Fruit fly (Drosophila melanogaster) whole organism, embryonic: Measurements from ENCODE around the gene CG1785.

Source experiments
- Aef1 ChIP-seq: fragments of 200-800 bp; sonication (Bioruptor generic); IDR thresholded peaks from 3 replicates; pipeline ENCODE4 v1.3.6; 2022; ENCODE audit warnings: missing biosample characterization, missing genetic modification characterization
- Bteb2 ChIP-seq: fragments of 200-800 bp; sonication (Bioruptor generic); optimal IDR thresholded peaks from 2 replicates; lab custom pipeline; 2016; ENCODE audit warnings: missing biosample characterization, missing genetic modification characterization
- CG10321 ChIP-seq: fragments of 200-800 bp; sonication (Bioruptor generic); IDR thresholded peaks from 2 replicates; pipeline ENCODE4 v1.3.6; 2022; ENCODE audit warnings: missing biosample characterization, missing genetic modification characterization
- CG11398 ChIP-seq: fragments of 200-800 bp; sonication (Bioruptor generic); optimal IDR thresholded peaks from 2 replicates; lab custom pipeline; 2016; ENCODE audit warnings: missing biosample characterization, missing genetic modification characterization
- CG15011 ChIP-seq: fragments of 200-800 bp; sonication (Bioruptor generic); optimal IDR thresholded peaks from 3 replicates; lab custom pipeline; 2018; ENCODE audit warnings: missing biosample characterization, mild to moderate bottlenecking, missing genetic modification characterization
- CG15479 ChIP-seq: fragments of 200-800 bp; sonication (Bioruptor generic); optimal IDR thresholded peaks from 3 replicates; lab custom pipeline; 2019; ENCODE audit warnings: missing biosample characterization, mild to moderate bottlenecking, missing genetic modification characterization, moderate library complexity
- CG16779 ChIP-seq: fragments of 200-800 bp; sonication (Bioruptor generic); IDR thresholded peaks from 2 replicates; pipeline ENCODE4 v1.3.6; 2022; ENCODE audit warnings: missing biosample characterization, missing genetic modification characterization
- CG17186 ChIP-seq: fragments of 200-800 bp; sonication (Bioruptor generic); optimal IDR thresholded peaks from 3 replicates; lab custom pipeline; 2017; ENCODE audit warnings: missing biosample characterization, missing genetic modification reagents, missing genetic modification characterization
- CG31224 ChIP-seq: fragments of 200-800 bp; sonication (Bioruptor generic); IDR thresholded peaks from 2 replicates; pipeline ENCODE4 v1.3.6; 2022; ENCODE audit warnings: missing biosample characterization, missing genetic modification characterization
- CG34224 ChIP-seq: fragments of 200-800 bp; sonication (Bioruptor generic); IDR thresholded peaks from 3 replicates; pipeline ENCODE4 v1.3.6; 2022; ENCODE audit warnings: missing biosample characterization, missing genetic modification characterization; ENCODE audit not compliant: partially characterized antibody
- CG3726 ChIP-seq: fragments of 200-800 bp; sonication (Bioruptor generic); IDR thresholded peaks from 3 replicates; pipeline ENCODE4, ENCODE4 v1.3.6; 2022; ENCODE audit warnings: missing biosample characterization, missing genetic modification characterization
- CG43689 ChIP-seq: fragments of 200-800 bp; sonication (Bioruptor generic); IDR thresholded peaks from 2 replicates; pipeline ENCODE4 v1.3.6; 2022; ENCODE audit warnings: missing biosample characterization, missing genetic modification characterization
- CG6683 ChIP-seq: fragments of 200-800 bp; sonication (Bioruptor generic); optimal IDR thresholded peaks from 2 replicates; lab custom pipeline; 2017; ENCODE audit warnings: missing biosample characterization, mild to moderate bottlenecking, missing genetic modification characterization, missing genetic modification reagents
- CG7745 ChIP-seq: fragments of 200-800 bp; sonication (Bioruptor generic); optimal IDR thresholded peaks from 2 replicates; lab custom pipeline; 2018; ENCODE audit warnings: missing biosample characterization, mild to moderate bottlenecking, missing genetic modification characterization, moderate library complexity
- CHES-1-like ChIP-seq: fragments of 200-800 bp; sonication (Bioruptor generic); optimal IDR thresholded peaks from 2 replicates; lab custom pipeline; 2016; ENCODE audit warnings: missing biosample characterization, missing genetic modification characterization
- Chrac-16 ChIP-seq: fragments of 200-800 bp; sonication (Bioruptor generic); optimal IDR thresholded peaks from 3 replicates; lab custom pipeline; 2016; ENCODE audit warnings: missing biosample characterization, missing genetic modification characterization
- Deaf1 ChIP-seq: fragments of 200-800 bp; optimal IDR thresholded peaks from 3 replicates; lab custom pipeline; 2019; ENCODE audit warnings: missing biosample characterization, mild to moderate bottlenecking, missing genetic modification characterization, moderate library complexity
- E2f2 ChIP-seq: fragments of 200-800 bp; sonication (Bioruptor generic); IDR thresholded peaks from 2 replicates; pipeline ENCODE4 v1.3.6; 2022; ENCODE audit warnings: missing biosample characterization, missing genetic modification characterization
- HLH4C ChIP-seq: fragments of 200-800 bp; sonication (Bioruptor generic); IDR thresholded peaks from 3 replicates; pipeline ENCODE4 v1.3.6; 2022; ENCODE audit warnings: missing biosample characterization, missing genetic modification characterization; ENCODE audit not compliant: partially characterized antibody
- Hand ChIP-seq: fragments of 200-800 bp; sonication (Bioruptor generic); optimal IDR thresholded peaks from 2 replicates; lab custom pipeline; 2017; ENCODE audit warnings: mild to moderate bottlenecking, missing biosample characterization, missing genetic modification reagents, missing genetic modification characterization
- Hr51 ChIP-seq, 2 experiments: fragments of 200-800 bp; sonication (Bioruptor generic); optimal IDR thresholded peaks; 2 replicates in 1 of 2; 3 replicates in 1 of 2; lab custom pipeline; 2016 to 2018; ENCODE audit warnings: missing biosample characterization in 2 of 2, missing genetic modification characterization in 2 of 2, mild to moderate bottlenecking in 1 of 2, moderate library complexity in 1 of 2
- MESR4 ChIP-seq: fragments of 200-800 bp; sonication (Bioruptor generic); optimal IDR thresholded peaks from 2 replicates; lab custom pipeline; 2018; ENCODE audit warnings: missing biosample characterization, mild to moderate bottlenecking, missing genetic modification characterization, moderate library complexity
- MTF-1 ChIP-seq: fragments of 200-800 bp; sonication (Bioruptor generic); optimal IDR thresholded peaks from 2 replicates; lab custom pipeline; 2018; ENCODE audit warnings: missing biosample characterization, mild to moderate bottlenecking, missing genetic modification characterization, borderline replicate concordance
- NFAT ChIP-seq: fragments of 200-800 bp; sonication (Bioruptor generic); IDR thresholded peaks from 2 replicates; pipeline ENCODE4 v1.3.6; 2022; ENCODE audit warnings: missing biosample characterization, missing genetic modification characterization
- Rfx ChIP-seq: fragments of 200-800 bp; sonication (Bioruptor generic); IDR thresholded peaks from 2 replicates; pipeline ENCODE4 v1.3.6; 2022; ENCODE audit warnings: missing biosample characterization, missing genetic modification characterization
- Taf1 ChIP-seq: fragments of 200-800 bp; sonication (Bioruptor generic); IDR thresholded peaks from 2 replicates; pipeline ENCODE4 v1.3.6; 2022; ENCODE audit warnings: missing biosample characterization, missing genetic modification characterization
- ac ChIP-seq: fragments of 200-800 bp; sonication (Bioruptor generic); optimal IDR thresholded peaks from 3 replicates; lab custom pipeline; 2017; ENCODE audit warnings: missing biosample characterization, mild to moderate bottlenecking, missing genetic modification characterization
- bsh ChIP-seq, 2 experiments: fragments of 200-800 bp; sonication (Bioruptor generic); optimal IDR thresholded peaks; 2 replicates each; lab custom pipeline; 2017 to 2018; ENCODE audit warnings: mild to moderate bottlenecking in 2 of 2, missing biosample characterization in 2 of 2, missing genetic modification characterization in 2 of 2, moderate library complexity in 1 of 2
- caup ChIP-seq: fragments of 200-800 bp; sonication (Bioruptor generic); optimal IDR thresholded peaks from 3 replicates; lab custom pipeline; 2017; ENCODE audit warnings: missing biosample characterization, mild to moderate bottlenecking, missing genetic modification characterization, moderate library complexity; ENCODE audit not compliant: severe bottlenecking
- cg ChIP-seq: fragments of 200-800 bp; sonication (Bioruptor generic); optimal IDR thresholded peaks from 3 replicates; lab custom pipeline; 2019; ENCODE audit warnings: missing biosample characterization, mild to moderate bottlenecking, missing genetic modification characterization, moderate library complexity
- fd3F ChIP-seq: fragments of 200-800 bp; sonication (Bioruptor generic); optimal IDR thresholded peaks from 2 replicates; lab custom pipeline; 2018; ENCODE audit warnings: missing biosample characterization, mild to moderate bottlenecking, missing genetic modification characterization, moderate library complexity
- grn ChIP-seq: fragments of 200-800 bp; sonication (Bioruptor generic); optimal IDR thresholded peaks from 3 replicates; lab custom pipeline; 2017; ENCODE audit warnings: missing biosample characterization, missing genetic modification characterization
- h ChIP-seq: fragments of >200 bp; optimal IDR thresholded peaks from 2 replicates; lab custom pipeline; 2017
- ken ChIP-seq: fragments of 200-800 bp; sonication (Bioruptor generic); IDR thresholded peaks from 3 replicates; pipeline ENCODE4 v1.3.6; 2022; ENCODE audit warnings: missing biosample characterization, missing genetic modification characterization
- lab ChIP-seq: fragments of 200-800 bp; sonication (Bioruptor generic); optimal IDR thresholded peaks from 3 replicates; lab custom pipeline; 2017; ENCODE audit warnings: missing biosample characterization, missing genetic modification characterization, mild to moderate bottlenecking, moderate library complexity, missing genetic modification reagents
- mam ChIP-seq: fragments of 200-800 bp; sonication (Bioruptor generic); optimal IDR thresholded peaks from 3 replicates; lab custom pipeline; 2016; ENCODE audit warnings: missing biosample characterization, missing genetic modification characterization
- org-1 ChIP-seq: fragments of 200-800 bp; sonication (Bioruptor generic); optimal IDR thresholded peaks from 2 replicates; lab custom pipeline; 2017; ENCODE audit warnings: missing biosample characterization, missing genetic modification characterization
- pfk ChIP-seq: fragments of 200-800 bp; sonication (Bioruptor generic); optimal IDR thresholded peaks from 2 replicates; lab custom pipeline; 2018; ENCODE audit warnings: missing biosample characterization, mild to moderate bottlenecking, missing genetic modification characterization, moderate library complexity
- pnt ChIP-seq: fragments of 200-800 bp; sonication (Bioruptor generic); optimal IDR thresholded peaks from 3 replicates; lab custom pipeline; 2016; ENCODE audit warnings: missing biosample characterization, missing genetic modification characterization
- row ChIP-seq: fragments of 200-800 bp; sonication (Bioruptor generic); IDR thresholded peaks from 3 replicates; pipeline ENCODE4 v1.3.6; 2022; ENCODE audit warnings: missing biosample characterization, missing genetic modification characterization
- salm ChIP-seq: fragments of 200-800 bp; sonication (Bioruptor generic); optimal IDR thresholded peaks from 2 replicates; lab custom pipeline; 2018; ENCODE audit warnings: missing biosample characterization, mild to moderate bottlenecking, missing genetic modification characterization
- sc ChIP-seq, 3 experiments: fragments of >200 bp in 2 of 3; fragments of 200-800 bp in 1 of 3; sonication (Bioruptor generic) in 1 of 3; optimal IDR thresholded peaks; 2 replicates in 2 of 3; 3 replicates in 1 of 3; lab custom pipeline; 2017; ENCODE audit warnings: mild to moderate bottlenecking in 1 of 3, missing biosample characterization in 1 of 3, missing genetic modification characterization in 1 of 3, missing genetic modification reagents in 1 of 3
- sim ChIP-seq: fragments of 200-800 bp; sonication (Bioruptor generic); IDR thresholded peaks from 2 replicates; pipeline ENCODE4 v1.3.6; 2022; ENCODE audit warnings: missing biosample characterization, missing genetic modification characterization
- toy ChIP-seq: fragments of 200-800 bp; sonication (Bioruptor generic); IDR thresholded peaks from 2 replicates; pipeline ENCODE4 v1.3.6; 2022; ENCODE audit warnings: missing biosample characterization, missing genetic modification characterization
- unpg ChIP-seq: fragments of 200-800 bp; sonication (Bioruptor generic); optimal IDR thresholded peaks from 3 replicates; lab custom pipeline; 2018; ENCODE audit warnings: missing biosample characterization, mild to moderate bottlenecking, missing genetic modification characterization, moderate library complexity
- vfl ChIP-seq: fragments of 200-800 bp; sonication (Bioruptor generic); optimal IDR thresholded peaks from 2 replicates; lab custom pipeline; 2016; ENCODE audit warnings: missing biosample characterization, missing genetic modification characterization
- zen ChIP-seq: fragments of 200-800 bp; sonication (Bioruptor generic); optimal IDR thresholded peaks from 3 replicates; lab custom pipeline; 2018; ENCODE audit warnings: missing biosample characterization, mild to moderate bottlenecking, missing genetic modification characterization, moderate library complexity

Gene CG1785

dm6 chrX:8714064-8715046, at the start of gene CG1785, which contains the start of gene CG2004:
CG1785 (plus strand) TSS chrX:8714936.
CG2004 (minus strand) TSS chrX:8714924.
- TF ChIP-seq CG11398 (GFP tag; lab: Kevin White, UChicago) (peak; percentile 63), salm (tag; lab: Kevin White, UChicago) (peak; percentile 65), ac (peak; percentile 85), Rfx (GFP tag; lab: Robert Waterston, UW) (peak; percentile 96), CG15011 (GFP tag; lab: Kevin White, UChicago) (peak; percentile 77), ken (peak; percentile 95), Chrac-16 (peak; percentile 94), row (peak; percentile 97), CG6683 (GFP tag; lab: Kevin White, UChicago) (peak; percentile 82), HLH4C (GFP tag; lab: Robert Waterston, UW) (peak; percentile 68; the same call in 2 of the 3 replicates), caup (GFP tag; lab: Kevin White, UChicago) (peak; percentile 89), mam (peak; percentile 85), pnt (GFP tag; lab: Kevin White, UChicago) (peak; percentile 76), bsh (GFP tag; optimal IDR thresholded peaks at IDR 0.05; lab: Kevin White, UChicago) (peak; percentile 6 to 91), NFAT (GFP tag; lab: Robert Waterston, UW) (peak; percentile 88), CG34224 (GFP tag; lab: Robert Waterston, UW) (peak; percentile 55), CG31224 (peak; percentile 89), Aef1 (GFP tag; lab: Robert Waterston, UW) (peak; percentile 93), CG17186 (GFP tag; lab: Kevin White, UChicago) (peak; percentile 78), CG15479 (GFP tag; lab: Kevin White, UChicago) (peak; percentile 35), cg (GFP tag; lab: Kevin White, UChicago) (peak; percentile 91), zen (tag; lab: Kevin White, UChicago) (peak; percentile 90), fd3F (GFP tag; lab: Kevin White, UChicago) (peak; percentile 79), CG43689 (peak; percentile 81), Hr51 (GFP tag; optimal IDR thresholded peaks at IDR 0.05; lab: Kevin White, UChicago) (peak; percentile 86 to 93), CG10321 (GFP tag; lab: Robert Waterston, UW) (peak; percentile 69), Taf1 (GFP tag; lab: Robert Waterston, UW) (peak; percentile 90), MESR4 (peak; percentile 30), sc (optimal IDR thresholded peaks at IDR 0.05; lab: Kevin White, UChicago) (no peak), sc (GFP tag; optimal IDR thresholded peaks at IDR 0.05; lab: Kevin White, UChicago) (peak; percentile 75), sim (peak; percentile 80), lab (GFP tag; lab: Kevin White, UChicago) (peak; percentile 93), toy (GFP tag; lab: Robert Waterston, UW) (peak; percentile 79), unpg (peak; percentile 89), CG16779 (GFP tag; lab: Robert Waterston, UW) (peak; percentile 90), h (lab: Kevin White, UChicago) (no peak), CG3726 (peak; percentile 90), MTF-1 (GFP tag; lab: Kevin White, UChicago) (peak; percentile 65), CG7745 (tag; lab: Kevin White, UChicago) (no peak), grn (GFP tag; lab: Kevin White, UChicago) (peak; percentile 34), CHES-1-like (peak; percentile 72), Deaf1 (peak; percentile 58), Hand (GFP tag; lab: Kevin White, UChicago) (peak; percentile 59), Bteb2 (GFP tag; lab: Kevin White, UChicago) (peak; percentile 53), pfk (GFP tag; lab: Kevin White, UChicago) (peak; percentile 36), E2f2 (GFP tag; lab: Robert Waterston, UW) (peak; percentile 73; the same call in 1 of the 2 replicates), vfl (GFP tag; lab: Kevin White, UChicago) (peak; percentile 91), org-1 (GFP tag; lab: Kevin White, UChicago) (peak; percentile 77)
